Fruit fly (Drosophila melanogaster): ENCODE measurements around the gene Gapvd1.

Gapvd1 gene

dm6 chrX:11348829-11349228, 23.6 kb downstream of the Gapvd1 start, which contains the start of gene CG1738:
CG1738 (plus strand) TSS chrX:11349049.
- TF ChIP-seq GATAd (GFP tag; optimal IDR thresholded peaks at IDR 0.05) (no peak), dl (GFP tag; optimal IDR thresholded peaks at IDR 0.05; ENCODE audit: insufficient read depth in 1 of 2, partially characterized antibody in 2 of 2) (no peak), ey (GFP tag; optimal IDR thresholded peaks at IDR 0.05) (no peak), woc (GFP tag; optimal IDR thresholded peaks at IDR 0.05) (peak; percentile 63), rgr (GFP tag; optimal IDR thresholded peaks at IDR 0.05) (peak; percentile 8), HLH106 (tag; optimal IDR thresholded peaks at IDR 0.05) (peak; percentile 37), Rel (GFP tag; optimal IDR thresholded peaks at IDR 0.05) (no peak), Rel (tag; optimal IDR thresholded peaks at IDR 0.05) (no peak), pan (optimal IDR thresholded peaks at IDR 0.05) (no peak), Sp1 (GFP tag; optimal IDR thresholded peaks at IDR 0.05) (peak; percentile 31), Mio (GFP tag; optimal IDR thresholded peaks at IDR 0.05) (no peak), OdsH (GFP tag; optimal IDR thresholded peaks at IDR 0.05) (no peak), dmrt93B (GFP tag; optimal IDR thresholded peaks at IDR 0.05) (no peak), fru (GFP tag; optimal IDR thresholded peaks at IDR 0.05) (no peak), foxo (GFP tag; optimal IDR thresholded peaks at IDR 0.05) (peak in 1 of 2 experiments; percentile 9), Abd-B (GFP tag; optimal IDR thresholded peaks at IDR 0.05) (no peak)

dm6 chrX:11349780-11350179, 24.6 kb downstream of the Gapvd1 start, which contains the start of gene NdufV3:
NdufV3 (plus strand) TSS chrX:11349998.
- peak; percentile 17 for TF ChIP-seq sage (GFP tag; optimal IDR thresholded peaks at IDR 0.05)
- TF ChIP-seq br (GFP tag; optimal IDR thresholded peaks at IDR 0.05): peak; percentile 6
- no peak for TF ChIP-seq Dif (GFP tag; optimal IDR thresholded peaks at IDR 0.05; ENCODE audit: partially characterized antibody)
- no peak for TF ChIP-seq psq (GFP tag; optimal IDR thresholded peaks at IDR 0.05)
- no peak for TF ChIP-seq CG32264 (GFP tag; optimal IDR thresholded peaks at IDR 0.05)
- TF ChIP-seq fru (GFP tag; optimal IDR thresholded peaks at IDR 0.05): no peak
- TF ChIP-seq foxo (GFP tag; optimal IDR thresholded peaks at IDR 0.05): peak in 1 of 2 experiments; percentile 37
- TF ChIP-seq Hnf4 (GFP tag; optimal IDR thresholded peaks at IDR 0.05): peak; percentile 49
- peak; percentile 10 for TF ChIP-seq h (GFP tag; optimal IDR thresholded peaks at IDR 0.05)
- TF ChIP-seq HLH106 (tag; optimal IDR thresholded peaks at IDR 0.05): peak; percentile 26
- TF ChIP-seq rgr (GFP tag; optimal IDR thresholded peaks at IDR 0.05): peak; percentile 12
- peak; percentile 6 for TF ChIP-seq ey (GFP tag; optimal IDR thresholded peaks at IDR 0.05)
- no peak for TF ChIP-seq Dfd (GFP tag; optimal IDR thresholded peaks at IDR 0.05)

dm6 chrX:11350505-11351327, 25.5 kb downstream of the Gapvd1 start, which contains the start of gene CG1737:
CG1737 (plus strand) TSS chrX:11350608.
- TF ChIP-seq Hnf4 (GFP tag; optimal IDR thresholded peaks at IDR 0.05): peak; percentile 50
- peak in 1 of 2 experiments; percentile 54 for TF ChIP-seq foxo (GFP tag; optimal IDR thresholded peaks at IDR 0.05)
- peak; percentile 29 for TF ChIP-seq Sp1 (GFP tag; optimal IDR thresholded peaks at IDR 0.05)
- TF ChIP-seq rgr (GFP tag; optimal IDR thresholded peaks at IDR 0.05): peak; percentile 53
- TF ChIP-seq OdsH (GFP tag; optimal IDR thresholded peaks at IDR 0.05): peak; percentile 38
- TF ChIP-seq Dif (GFP tag; optimal IDR thresholded peaks at IDR 0.05; ENCODE audit: partially characterized antibody): no peak
- TF ChIP-seq Jra (GFP tag; optimal IDR thresholded peaks at IDR 0.05): peak; percentile 10
- TF ChIP-seq h (GFP tag; optimal IDR thresholded peaks at IDR 0.05): peak; percentile 58
- peak; percentile 48 for TF ChIP-seq jim (GFP tag; optimal IDR thresholded peaks at IDR 0.05)
- peak; percentile 45 for TF ChIP-seq fru (GFP tag; optimal IDR thresholded peaks at IDR 0.05)
- no peak for TF ChIP-seq Rel (GFP tag; optimal IDR thresholded peaks at IDR 0.05)
- TF ChIP-seq Rel (tag; optimal IDR thresholded peaks at IDR 0.05): peak; percentile 60
- TF ChIP-seq sage (GFP tag; optimal IDR thresholded peaks at IDR 0.05): no peak
- TF ChIP-seq HLH106 (tag; optimal IDR thresholded peaks at IDR 0.05): peak; percentile 19
- TF ChIP-seq woc (GFP tag; optimal IDR thresholded peaks at IDR 0.05): no peak
- peak; percentile 0 for TF ChIP-seq psq (GFP tag; optimal IDR thresholded peaks at IDR 0.05)
- TF ChIP-seq tai (GFP tag; optimal IDR thresholded peaks at IDR 0.05): no peak
- peak; percentile 56 for TF ChIP-seq Hr83 (GFP tag; optimal IDR thresholded peaks at IDR 0.05; ENCODE audit: poor library complexity, severe bottlenecking)

- TF ChIP-seq OdsH (GFP tag; optimal IDR thresholded peaks at IDR 0.05) (peak; percentile 91), Dif (GFP tag; optimal IDR thresholded peaks at IDR 0.05; ENCODE audit: partially characterized antibody) (no peak), fru (GFP tag; optimal IDR thresholded peaks at IDR 0.05) (peak; percentile 92), Rel (GFP tag; optimal IDR thresholded peaks at IDR 0.05) (no peak), Rel (tag; optimal IDR thresholded peaks at IDR 0.05) (peak; percentile 72), dsf (GFP tag; optimal IDR thresholded peaks at IDR 0.05; ENCODE audit: borderline replicate concordance) (no peak), brk (GFP tag; optimal IDR thresholded peaks at IDR 0.05) (no peak), CG9705 (GFP tag; optimal IDR thresholded peaks at IDR 0.05) (peak; percentile 80), woc (GFP tag; optimal IDR thresholded peaks at IDR 0.05) (peak; percentile 84), HLH106 (tag; optimal IDR thresholded peaks at IDR 0.05) (peak; percentile 92), lola (GFP tag; optimal IDR thresholded peaks at IDR 0.05) (no peak), ey (GFP tag; optimal IDR thresholded peaks at IDR 0.05) (peak; percentile 95), psq (GFP tag; optimal IDR thresholded peaks at IDR 0.05) (peak; percentile 81), N (GFP tag; optimal IDR thresholded peaks at IDR 0.05) (no peak), Dfd (GFP tag; optimal IDR thresholded peaks at IDR 0.05) (no peak), pan (optimal IDR thresholded peaks at IDR 0.05) (no peak), usp (GFP tag; optimal IDR thresholded peaks at IDR 0.05) (no peak), foxo (GFP tag; optimal IDR thresholded peaks at IDR 0.05) (peak; percentile 46 to 96), tai (GFP tag; optimal IDR thresholded peaks at IDR 0.05) (no peak), GATAd (GFP tag; optimal IDR thresholded peaks at IDR 0.05) (peak; percentile 48), sage (GFP tag; optimal IDR thresholded peaks at IDR 0.05) (peak; percentile 77), dl (GFP tag; optimal IDR thresholded peaks at IDR 0.05; ENCODE audit: insufficient read depth in 1 of 2, partially characterized antibody in 2 of 2) (no peak), sv (GFP tag; optimal IDR thresholded peaks at IDR 0.05) (peak; percentile 79), Sp1 (GFP tag; optimal IDR thresholded peaks at IDR 0.05) (peak; percentile 86), Mio (GFP tag; optimal IDR thresholded peaks at IDR 0.05) (peak; percentile 81), Hr83 (GFP tag; optimal IDR thresholded peaks at IDR 0.05; ENCODE audit: poor library complexity, severe bottlenecking) (peak; percentile 93), Myc (optimal IDR thresholded peaks at IDR 0.05) (no peak), Jra (GFP tag; optimal IDR thresholded peaks at IDR 0.05) (peak; percentile 71), Hr78 (GFP tag; optimal IDR thresholded peaks at IDR 0.05) (no peak)
Measured at dm6 chrX:11351351-11351750, 26.2 kb downstream of the Gapvd1 start.

All from whole organism, wandering third instar larva.